Worm (Caenorhabditis elegans) whole organism, L4 larva: Measurements from ENCODE around the gene sre-11.

Experiments
- F49E8.2 ChIP-seq: sonication (generic microtip); optimal IDR thresholded peaks from 2 replicates; lab custom pipeline; 2016; ENCODE audit warnings: missing compliant biosample characterization, mild to moderate bottlenecking, missing genetic modification characterization, borderline replicate concordance
- Y48G9A.11 ChIP-seq: fragments of 200-800 bp; sonication (Bioruptor generic); IDR thresholded peaks from 2 replicates; pipeline ENCODE4 v1.3.6; 2022; ENCODE audit warnings: missing genetic modification reagents, missing genetic modification characterization, missing compliant biosample characterization
- ZK546.5 ChIP-seq, 2 experiments: sonication (generic microtip); optimal IDR thresholded peaks; 2 replicates each; lab custom pipeline; 2017; ENCODE audit warnings: missing biosample characterization in 2 of 2, missing genetic modification characterization in 2 of 2
- ama-1 ChIP-seq: fragments of 150-350 bp; optimal IDR thresholded peaks from 2 replicates; lab custom pipeline; 2014; ENCODE audit warnings: inconsistent platforms, mixed read lengths
- ceh-28 ChIP-seq: fragments of 150-350 bp; optimal IDR thresholded peaks from 2 replicates; lab custom pipeline; 2014; ENCODE audit warnings: missing biosample characterization, missing genetic modification reagents, missing genetic modification characterization
- ceh-32 ChIP-seq: sonication (generic microtip); optimal IDR thresholded peaks from 2 replicates; lab custom pipeline; 2016; ENCODE audit warnings: mild to moderate bottlenecking, missing genetic modification characterization, missing compliant biosample characterization; ENCODE audit not compliant: poor library complexity
- cey-2 ChIP-seq: sonication (generic microtip); optimal IDR thresholded peaks from 3 replicates; lab custom pipeline; 2017; ENCODE audit warnings: missing genetic modification characterization, mild to moderate bottlenecking, missing compliant biosample characterization, antibody characterized with exemption, borderline replicate concordance; ENCODE audit not compliant: insufficient read depth
- daf-19 ChIP-seq: fragments of 200-800 bp; sonication (Bioruptor generic); conservative IDR thresholded peaks from 2 replicates; pipeline ENCODE4 v1.3.6; 2022; ENCODE audit warnings: missing genetic modification characterization, missing compliant biosample characterization
- dmd-8 ChIP-seq: fragments of 200-800 bp; sonication (Bioruptor generic); IDR thresholded peaks from 2 replicates; pipeline ENCODE4 v1.3.6; 2022; ENCODE audit warnings: missing genetic modification characterization, missing compliant biosample characterization
- duxl-1 ChIP-seq: sonication (generic microtip); optimal IDR thresholded peaks from 2 replicates; lab custom pipeline; 2016; ENCODE audit warnings: mild to moderate bottlenecking, missing genetic modification characterization, moderate library complexity, missing compliant biosample characterization; ENCODE audit not compliant: poor library complexity
- dve-1 ChIP-seq: sonication (generic microtip); optimal IDR thresholded peaks from 2 replicates; lab custom pipeline; 2017; ENCODE audit warnings: antibody characterized with exemption, mild to moderate bottlenecking, missing genetic modification characterization, missing compliant biosample characterization; ENCODE audit not compliant: insufficient read depth
- egl-27 ChIP-seq: sonication (generic microtip); optimal IDR thresholded peaks from 3 replicates; lab custom pipeline; 2017; ENCODE audit warnings: missing biosample characterization, missing genetic modification reagents, missing genetic modification characterization
- egl-43 ChIP-seq: fragments of 200-800 bp; sonication (Bioruptor generic); IDR thresholded peaks from 2 replicates; pipeline ENCODE4 v1.3.6; 2022; ENCODE audit warnings: missing genetic modification reagents, missing genetic modification characterization, missing compliant biosample characterization
- lim-7 ChIP-seq: fragments of 200-800 bp; sonication (Bioruptor generic); IDR thresholded peaks from 2 replicates; pipeline ENCODE4 v1.3.6; 2022; ENCODE audit warnings: missing genetic modification characterization, missing compliant biosample characterization
- lin-29 ChIP-seq: fragments of 200-800 bp; sonication (Bioruptor generic); IDR thresholded peaks from 2 replicates; pipeline ENCODE4 v1.3.6; 2022; ENCODE audit warnings: missing genetic modification reagents, missing genetic modification characterization, missing compliant biosample characterization
- lin-38 ChIP-seq: fragments of 200-800 bp; sonication (Bioruptor generic); IDR thresholded peaks from 2 replicates; pipeline ENCODE4 v1.3.6; 2022; ENCODE audit warnings: missing genetic modification reagents, missing genetic modification characterization, missing compliant biosample characterization
- lin-39 ChIP-seq: fragments of 150-350 bp; optimal IDR thresholded peaks from 2 replicates; lab custom pipeline; 2014; ENCODE audit warnings: missing biosample characterization, missing genetic modification reagents, missing genetic modification characterization
- lir-3 ChIP-seq: sonication (generic microtip); optimal IDR thresholded peaks from 2 replicates; lab custom pipeline; 2016; ENCODE audit warnings: mild to moderate bottlenecking, missing genetic modification characterization, missing compliant biosample characterization
- mdl-1 ChIP-seq, 2 experiments: fragments of 150-350 bp in 1 of 2; sonication (generic microtip) in 1 of 2; optimal IDR thresholded peaks; 2 replicates each; lab custom pipeline; 2014 to 2017; ENCODE audit warnings: missing biosample characterization in 2 of 2, missing genetic modification characterization in 2 of 2
- mxl-2 ChIP-seq: fragments of 200-800 bp; sonication (Bioruptor generic); conservative IDR thresholded peaks from 2 replicates; pipeline ENCODE4 v1.3.6; 2022; ENCODE audit warnings: missing genetic modification reagents, missing genetic modification characterization, missing compliant biosample characterization
- nhr-102 ChIP-seq: sonication (generic microtip); optimal IDR thresholded peaks from 2 replicates; lab custom pipeline; 2016; ENCODE audit warnings: mild to moderate bottlenecking, missing genetic modification characterization, moderate library complexity, missing compliant biosample characterization
- nhr-237 ChIP-seq: sonication (generic microtip); optimal IDR thresholded peaks from 2 replicates; lab custom pipeline; 2017; ENCODE audit warnings: missing biosample characterization, missing genetic modification characterization
- nhr-25 ChIP-seq: sonication (generic microtip); optimal IDR thresholded peaks from 2 replicates; lab custom pipeline; 2017; ENCODE audit warnings: missing genetic modification characterization, mild to moderate bottlenecking, missing compliant biosample characterization, antibody characterized with exemption, moderate library complexity, borderline replicate concordance; ENCODE audit not compliant: insufficient read depth
- nhr-48 ChIP-seq: sonication (generic microtip); optimal IDR thresholded peaks from 2 replicates; lab custom pipeline; 2016; ENCODE audit warnings: mild to moderate bottlenecking, missing genetic modification characterization, missing compliant biosample characterization
- nhr-6 ChIP-seq: fragments of 150-350 bp; optimal IDR thresholded peaks from 2 replicates; lab custom pipeline; 2014; ENCODE audit warnings: missing biosample characterization, missing genetic modification characterization
- nhr-77 ChIP-seq: fragments of 150-350 bp; optimal IDR thresholded peaks from 2 replicates; lab custom pipeline; 2014; ENCODE audit warnings: missing biosample characterization, missing genetic modification characterization
- pqm-1 ChIP-seq: sonication (generic microtip); optimal IDR thresholded peaks from 2 replicates; lab custom pipeline; 2017; ENCODE audit warnings: missing biosample characterization, missing genetic modification characterization
- saeg-2 ChIP-seq: fragments of 200-800 bp; sonication (Bioruptor generic); IDR thresholded peaks from 2 replicates; pipeline ENCODE4 v1.3.6; 2022; ENCODE audit warnings: missing genetic modification reagents, missing genetic modification characterization, missing compliant biosample characterization
- sdz-12 ChIP-seq: fragments of 200-800 bp; sonication (Bioruptor generic); optimal IDR thresholded peaks from 2 replicates; lab custom pipeline; 2018; ENCODE audit warnings: mild to moderate bottlenecking, missing genetic modification characterization, missing compliant biosample characterization
- unc-39 ChIP-seq: sonication (generic microtip); optimal IDR thresholded peaks from 2 replicates; lab custom pipeline; 2017; ENCODE audit warnings: missing biosample characterization, missing genetic modification characterization
- unc-62 ChIP-seq, 3 experiments: fragments of 150-350 bp in 1 of 3; sonication (generic microtip); optimal IDR thresholded peaks in 2 of 3; peaks in 1 of 3; 1 replicate in 1 of 3; 2 replicates in 2 of 3; lab custom pipeline; 2014 to 2017; ENCODE audit warnings: missing biosample characterization in 3 of 3, missing genetic modification characterization in 3 of 3, missing genetic modification reagents in 3 of 3, missing genotype in 1 of 3
- zfp-2 ChIP-seq: sonication (generic microtip); optimal IDR thresholded peaks from 2 replicates; lab custom pipeline; 2016; ENCODE audit warnings: mild to moderate bottlenecking, missing genetic modification characterization, missing compliant biosample characterization
- zip-2 ChIP-seq: fragments of 150-350 bp; optimal IDR thresholded peaks from 2 replicates; lab custom pipeline; 2014; ENCODE audit warnings: missing biosample characterization, missing genetic modification characterization

sre-11 gene

ce11 chrV:7649963-7650362 is 33.8 kb downstream of the sre-11 start:
- TF ChIP-seq saeg-2 (GFP tag; lab: Robert Waterston, UW) (no peak), unc-62 (GFP tag; optimal IDR thresholded peaks at IDR 0.05 in 1 of 2; lab: Kevin White, UChicago) (peak in 1 of 2 experiments; percentile 96), unc-62 (tag; optimal IDR thresholded peaks at IDR 0.05; lab: Kevin White, UChicago) (no peak), mxl-2 (GFP tag; lab: Robert Waterston, UW) (no peak), Y48G9A.11 (GFP tag; lab: Robert Waterston, UW) (no peak), zfp-2 (tag; lab: Kevin White, UChicago) (no peak)

- TF ChIP-seq F49E8.2 (tag; lab: Kevin White, UChicago) (no peak), nhr-102 (tag; lab: Kevin White, UChicago) (no peak), nhr-6 (tag; lab: Kevin White, UChicago) (no peak), lin-38 (no peak), daf-19 (GFP tag; lab: Robert Waterston, UW) (no peak), unc-39 (tag; lab: Kevin White, UChicago) (no peak), dmd-8 (GFP tag; lab: Robert Waterston, UW) (no peak), egl-27 (no peak), nhr-237 (tag; lab: Kevin White, UChicago) (no peak)
Observed at ce11 chrV:7647147-7647546, 36.6 kb downstream of the sre-11 start.

ce11 chrV:7645454-7645853 is 38.3 kb downstream of the sre-11 start, which contains the start of gene str-47:
str-47 (plus strand) TSS chrV:7645754.
- TF ChIP-seq ZK546.5 (tag; optimal IDR thresholded peaks at IDR 0.05; lab: Kevin White, UChicago) (no peak), nhr-77 (tag; lab: Kevin White, UChicago) (no peak), sdz-12 (GFP tag; lab: Kevin White, UChicago) (no peak), egl-27 (no peak), lin-39 (tag; lab: Kevin White, UChicago) (no peak), nhr-25 (tag; lab: Kevin White, UChicago) (no peak), cey-2 (no peak), lin-29 (GFP tag; lab: Robert Waterston, UW) (no peak), ceh-32 (tag; lab: Kevin White, UChicago) (no peak), egl-43 (GFP tag; lab: Robert Waterston, UW) (no peak), nhr-48 (tag; lab: Kevin White, UChicago) (no peak), lim-7 (GFP tag; lab: Robert Waterston, UW) (no peak), lir-3 (no peak), ceh-28 (tag; lab: Kevin White, UChicago) (no peak), zip-2 (tag; lab: Kevin White, UChicago) (no peak), duxl-1 (no peak)

- TF ChIP-seq ceh-32 (tag; lab: Kevin White, UChicago) (no peak), dve-1 (tag; lab: Kevin White, UChicago) (no peak), pqm-1 (no peak), mdl-1 (tag; optimal IDR thresholded peaks at IDR 0.05; lab: Kevin White, UChicago) (no peak), ama-1 (no peak)
Observed at ce11 chrV:7643416-7643815, 40.3 kb downstream of the sre-11 start, which contains the start of gene F07C4.11. F07C4.11 (minus strand) TSS chrV:7643516.

ce11 chrV:7641718-7642117 is 42.0 kb downstream of the sre-11 start:
- peak in 1 of 2 experiments; percentile 92 for TF ChIP-seq unc-62 (GFP tag; optimal IDR thresholded peaks at IDR 0.05 in 1 of 2; lab: Kevin White, UChicago)
- no peak for TF ChIP-seq unc-62 (tag; optimal IDR thresholded peaks at IDR 0.05; lab: Kevin White, UChicago)
- TF ChIP-seq unc-39 (tag; lab: Kevin White, UChicago): no peak
